Worm (Caenorhabditis elegans): ENCODE results near the gene C45G7.13.

ce11 chrIV:2488520-2488919 lies 37.4 kb upstream of the C45G7.13 start, which contains the start of gene Y69A2AR.19:
- TF ChIP-seq W03F9.2 (tag; optimal IDR thresholded peaks at IDR 0.05) (no peak), him-1 (tag; optimal IDR thresholded peaks at IDR 0.05) (no peak)

Measured in whole organism, L4/young adult.